Fruit fly (Drosophila melanogaster) whole organism, embryonic: ENCODE results near the gene CG5882.

ENCODE experiments used
- Asciz ChIP-seq: fragments of 200-800 bp; sonication (Bioruptor generic); optimal IDR thresholded peaks from 2 replicates; lab custom pipeline; 2017; ENCODE audit warnings: missing biosample characterization, mild to moderate bottlenecking, missing genetic modification characterization, missing genetic modification reagents
- Bgb ChIP-seq: fragments of 200-800 bp; sonication (Bioruptor generic); IDR thresholded peaks from 2 replicates; pipeline ENCODE4 v1.3.6; 2022; ENCODE audit warnings: missing biosample characterization, missing genetic modification characterization; ENCODE audit not compliant: partially characterized antibody
- CG10267 ChIP-seq: fragments of 200-800 bp; sonication (Bioruptor generic); optimal IDR thresholded peaks from 2 replicates; lab custom pipeline; 2018; ENCODE audit warnings: missing biosample characterization, mild to moderate bottlenecking, missing genetic modification characterization, moderate library complexity
- CG10543 ChIP-seq: fragments of 200-800 bp; sonication (Bioruptor generic); optimal IDR thresholded peaks from 3 replicates; lab custom pipeline; 2017; ENCODE audit warnings: missing biosample characterization, mild to moderate bottlenecking, missing genetic modification characterization, moderate library complexity
- CG11093 ChIP-seq: fragments of 200-800 bp; sonication (Bioruptor generic); IDR thresholded peaks from 3 replicates; pipeline ENCODE4 v1.3.6; 2022; ENCODE audit warnings: missing biosample characterization, missing genetic modification characterization
- CG13123 ChIP-seq: fragments of 200-800 bp; sonication (Bioruptor generic); optimal IDR thresholded peaks from 2 replicates; lab custom pipeline; 2016; ENCODE audit warnings: missing biosample characterization, missing genetic modification characterization
- CG13424 ChIP-seq: fragments of 200-800 bp; sonication (Bioruptor generic); optimal IDR thresholded peaks from 2 replicates; lab custom pipeline; 2019; ENCODE audit warnings: missing biosample characterization, mild to moderate bottlenecking, missing genetic modification characterization, moderate library complexity
- CG14710 ChIP-seq: fragments of 200-800 bp; sonication (Bioruptor generic); optimal IDR thresholded peaks from 3 replicates; lab custom pipeline; 2019; ENCODE audit warnings: missing biosample characterization, mild to moderate bottlenecking, missing genetic modification characterization, moderate library complexity
- CG14860 ChIP-seq: fragments of 200-800 bp; sonication (Bioruptor generic); IDR thresholded peaks from 3 replicates; pipeline ENCODE4 v1.3.6; 2022; ENCODE audit warnings: missing biosample characterization, missing genetic modification characterization; ENCODE audit not compliant: partially characterized antibody
- CG15269 ChIP-seq: fragments of 200-800 bp; sonication (Bioruptor generic); optimal IDR thresholded peaks from 2 replicates; lab custom pipeline; 2018; ENCODE audit warnings: missing biosample characterization, mild to moderate bottlenecking, missing genetic modification characterization, moderate library complexity
- CG17186 ChIP-seq: fragments of 200-800 bp; sonication (Bioruptor generic); optimal IDR thresholded peaks from 3 replicates; lab custom pipeline; 2017; ENCODE audit warnings: missing biosample characterization, missing genetic modification reagents, missing genetic modification characterization
- CG18262 ChIP-seq: fragments of 200-800 bp; optimal IDR thresholded peaks from 3 replicates; lab custom pipeline; 2019; ENCODE audit warnings: missing biosample characterization, mild to moderate bottlenecking, missing genetic modification characterization, moderate library complexity
- CG2129 ChIP-seq: fragments of 200-800 bp; sonication (Bioruptor generic); IDR thresholded peaks from 2 replicates; pipeline ENCODE4 v1.3.6; 2022; ENCODE audit warnings: missing biosample characterization, missing genetic modification characterization; ENCODE audit not compliant: partially characterized antibody
- CG33557 ChIP-seq: fragments of 200-800 bp; sonication (Bioruptor generic); optimal IDR thresholded peaks from 2 replicates; lab custom pipeline; 2019; ENCODE audit warnings: missing biosample characterization, mild to moderate bottlenecking, missing genetic modification characterization, moderate library complexity
- CG3838 ChIP-seq: fragments of 200-800 bp; sonication (Bioruptor generic); optimal IDR thresholded peaks from 3 replicates; lab custom pipeline; 2016; ENCODE audit warnings: missing biosample characterization, missing genetic modification characterization
- CG4328 ChIP-seq: fragments of 200-800 bp; sonication (Bioruptor generic); optimal IDR thresholded peaks from 3 replicates; lab custom pipeline; 2017; ENCODE audit warnings: missing biosample characterization, missing genetic modification reagents, missing genetic modification characterization
- CG5953 ChIP-seq: fragments of 200-800 bp; sonication (Bioruptor generic); IDR thresholded peaks from 2 replicates; pipeline ENCODE4 v1.3.6; 2022; ENCODE audit warnings: missing biosample characterization, missing genetic modification characterization
- CG7839 ChIP-seq: fragments of 200-800 bp; sonication (Bioruptor generic); optimal IDR thresholded peaks from 3 replicates; lab custom pipeline; 2018; ENCODE audit warnings: missing biosample characterization, mild to moderate bottlenecking, missing genetic modification characterization, moderate library complexity
- CG7987 ChIP-seq: fragments of 200-800 bp; sonication (Bioruptor generic); optimal IDR thresholded peaks from 2 replicates; lab custom pipeline; 2018; ENCODE audit warnings: missing biosample characterization, mild to moderate bottlenecking, missing genetic modification characterization, moderate library complexity
- CoRest ChIP-seq: fragments of 200-800 bp; sonication (Bioruptor generic); optimal IDR thresholded peaks from 3 replicates; lab custom pipeline; 2018; ENCODE audit warnings: missing biosample characterization, mild to moderate bottlenecking, missing genetic modification characterization, moderate library complexity
- ERR ChIP-seq: fragments of 200-800 bp; sonication (Bioruptor generic); optimal IDR thresholded peaks from 2 replicates; lab custom pipeline; 2016; ENCODE audit warnings: missing biosample characterization, missing genetic modification characterization
- Gug ChIP-seq: fragments of 200-800 bp; sonication (Bioruptor generic); IDR thresholded peaks from 4 replicates; pipeline ENCODE4 v1.3.6; 2022; ENCODE audit warnings: missing biosample characterization, missing genetic modification characterization
- H2.0 ChIP-seq: fragments of 200-800 bp; sonication (Bioruptor generic); IDR thresholded peaks from 2 replicates; pipeline ENCODE4 v1.3.6; 2022; ENCODE audit warnings: missing biosample characterization, missing genetic modification characterization
- Hr78 ChIP-seq, 2 experiments: fragments of 200-800 bp in 1 of 2; fragments of >200 bp in 1 of 2; sonication (Bioruptor generic) in 1 of 2; optimal IDR thresholded peaks; 2 replicates each; lab custom pipeline; 2017 to 2019; ENCODE audit warnings: missing biosample characterization in 2 of 2, missing genetic modification characterization in 2 of 2, mild to moderate bottlenecking in 1 of 2, moderate library complexity in 1 of 2
- Med ChIP-seq: fragments of 200-800 bp; sonication (Bioruptor generic); peaks from one replicate; lab custom pipeline; 2016; ENCODE audit warnings: missing biosample characterization, missing genetic modification characterization, mild to moderate bottlenecking, inconsistent platforms, moderate library complexity
- Myb ChIP-seq: fragments of 200-800 bp; sonication (Bioruptor generic); optimal IDR thresholded peaks from 2 replicates; lab custom pipeline; 2016; ENCODE audit warnings: missing biosample characterization, missing genetic modification characterization
- NFAT ChIP-seq: fragments of 200-800 bp; sonication (Bioruptor generic); IDR thresholded peaks from 2 replicates; pipeline ENCODE4 v1.3.6; 2022; ENCODE audit warnings: missing biosample characterization, missing genetic modification characterization
- Sin3A ChIP-seq: fragments of >200 bp; optimal IDR thresholded peaks from 2 replicates; lab custom pipeline; 2018
- Vsx1 ChIP-seq: fragments of 200-800 bp; sonication (Bioruptor generic); optimal IDR thresholded peaks from 2 replicates; lab custom pipeline; 2017; ENCODE audit warnings: missing biosample characterization, mild to moderate bottlenecking, missing genetic modification characterization, missing genetic modification reagents
- YL-1 ChIP-seq: fragments of 200-800 bp; sonication (Bioruptor generic); optimal IDR thresholded peaks from 3 replicates; lab custom pipeline; 2017; ENCODE audit warnings: missing biosample characterization, mild to moderate bottlenecking, missing genetic modification characterization
- ara ChIP-seq: fragments of 200-800 bp; sonication (Bioruptor generic); IDR thresholded peaks from 2 replicates; pipeline ENCODE4 v1.3.6; 2022; ENCODE audit warnings: missing biosample characterization, missing genetic modification characterization
- crol ChIP-seq: fragments of 200-800 bp; sonication (Bioruptor generic); IDR thresholded peaks from 2 replicates; pipeline ENCODE4 v1.3.6; 2022; ENCODE audit warnings: missing biosample characterization, missing genetic modification characterization
- ftz-f1 ChIP-seq: fragments of 200-800 bp; sonication (Bioruptor generic); optimal IDR thresholded peaks from 2 replicates; lab custom pipeline; 2016; ENCODE audit warnings: missing biosample characterization, missing genetic modification characterization
- gsb ChIP-seq: fragments of 200-800 bp; sonication (Bioruptor generic); IDR thresholded peaks from 2 replicates; pipeline ENCODE4 v1.3.6; 2022; ENCODE audit warnings: missing biosample characterization, missing genetic modification characterization
- gsb-n ChIP-seq: fragments of 200-800 bp; sonication (Bioruptor generic); optimal IDR thresholded peaks from 3 replicates; lab custom pipeline; 2018; ENCODE audit warnings: missing biosample characterization, mild to moderate bottlenecking, missing genetic modification characterization
- jumu ChIP-seq: fragments of 200-800 bp; sonication (Bioruptor generic); optimal IDR thresholded peaks from 3 replicates; lab custom pipeline; 2016; ENCODE audit warnings: missing biosample characterization, missing genetic modification characterization
- mirr ChIP-seq: fragments of 200-800 bp; sonication (Bioruptor generic); optimal IDR thresholded peaks from 3 replicates; lab custom pipeline; 2018; ENCODE audit warnings: missing biosample characterization, mild to moderate bottlenecking, missing genetic modification characterization
- pho ChIP-seq: fragments of 200-800 bp; sonication (Bioruptor generic); optimal IDR thresholded peaks from 2 replicates; lab custom pipeline; 2016; ENCODE audit warnings: missing biosample characterization, missing genetic modification characterization
- pzg ChIP-seq: fragments of 200-800 bp; sonication (Bioruptor generic); optimal IDR thresholded peaks from 3 replicates; lab custom pipeline; 2018; ENCODE audit warnings: missing biosample characterization, mild to moderate bottlenecking, missing genetic modification characterization, moderate library complexity
- run ChIP-seq: fragments of 200-800 bp; sonication (Bioruptor generic); optimal IDR thresholded peaks from 3 replicates; lab custom pipeline; 2018; ENCODE audit warnings: missing biosample characterization, mild to moderate bottlenecking, missing genetic modification characterization
- vnd ChIP-seq: fragments of 200-800 bp; sonication (Bioruptor generic); IDR thresholded peaks from 3 replicates; pipeline ENCODE4 v1.3.6; 2022; ENCODE audit warnings: missing biosample characterization, missing genetic modification characterization; ENCODE audit not compliant: partially characterized antibody
- vvl ChIP-seq: fragments of 200-800 bp; sonication (Bioruptor generic); IDR thresholded peaks from 2 replicates; pipeline ENCODE4 v1.3.6; 2022; ENCODE audit warnings: missing biosample characterization, missing genetic modification characterization
- zfh1 ChIP-seq: fragments of 200-800 bp; sonication (Bioruptor generic); IDR thresholded peaks from 3 replicates; pipeline ENCODE4 v1.3.6; 2022; ENCODE audit warnings: missing biosample characterization, missing genetic modification characterization

CG5882 gene

dm6 chr3R:27130551-27131161, 12.2 kb downstream of the CG5882 start (continued):
- TF ChIP-seq crol (peak; percentile 77), Asciz (GFP tag; lab: Kevin White, UChicago) (no peak), CG3838 (no peak), jumu (GFP tag; lab: Kevin White, UChicago) (no peak), H2.0 (GFP tag; lab: Robert Waterston, UW) (no peak), vvl (GFP tag; lab: Robert Waterston, UW) (0 out of 2 replicates have a peak, but pooled peaks have one; percentile 11), mirr (peak; percentile 19), gsb-n (tag; lab: Kevin White, UChicago) (no peak), vnd (GFP tag; lab: Robert Waterston, UW) (no peak), CG15269 (tag; lab: Kevin White, UChicago) (peak; percentile 23), ERR (no peak), Sin3A (lab: Kevin White, UChicago) (no peak), CG2129 (no peak), CG5953 (GFP tag; lab: Robert Waterston, UW) (no peak), CG33557 (GFP tag; lab: Kevin White, UChicago) (no peak), Hr78 (GFP tag; optimal IDR thresholded peaks at IDR 0.05; lab: Kevin White, UChicago) (no peak), Vsx1 (GFP tag; lab: Kevin White, UChicago) (no peak), CG11093 (GFP tag; lab: Robert Waterston, UW) (no peak), run (tag; lab: Kevin White, UChicago) (no peak), Med (GFP tag; lab: Kevin White, UChicago) (peak; percentile 45), pho (GFP tag; lab: Kevin White, UChicago) (no peak), YL-1 (GFP tag; lab: Kevin White, UChicago) (no peak), CG10267 (no peak), Bgb (GFP tag; lab: Robert Waterston, UW) (no peak), CG7987 (GFP tag; lab: Kevin White, UChicago) (no peak), CG18262 (no peak), zfh1 (GFP tag; lab: Robert Waterston, UW) (no peak), CG10543 (GFP tag; lab: Kevin White, UChicago) (peak; percentile 37), Myb (no peak), ftz-f1 (GFP tag; lab: Kevin White, UChicago) (peak; percentile 63), CoRest (no peak), CG4328 (GFP tag; lab: Kevin White, UChicago) (no peak), CG17186 (no peak), NFAT (GFP tag; lab: Robert Waterston, UW) (peak; percentile 38; the same call in 1 of the 2 replicates), CG14860 (GFP tag; lab: Robert Waterston, UW) (no peak), gsb (GFP tag; lab: Robert Waterston, UW) (no peak), CG13123 (GFP tag; lab: Kevin White, UChicago) (no peak), CG7839 (tag; lab: Kevin White, UChicago) (no peak), CG13424 (tag; lab: Kevin White, UChicago) (no peak), pzg (GFP tag; lab: Kevin White, UChicago) (no peak), ara (no peak), Gug (GFP tag; lab: Robert Waterston, UW) (no peak), CG14710 (tag; lab: Kevin White, UChicago) (no peak)
